Fruit fly (Drosophila melanogaster) Kc167 (cell line): Measurements from ENCODE around the gene Rnb.

Source experiments
- Myc ChIP-seq: fragments of >200 bp; optimal IDR thresholded peaks from 2 replicates; lab custom pipeline; 2017; ENCODE audit warnings: missing external identifiers
- Sin3A ChIP-seq: fragments of >200 bp; optimal IDR thresholded peaks from 2 replicates; lab custom pipeline; 2018; ENCODE audit warnings: missing external identifiers
- h ChIP-seq: fragments of >200 bp; optimal IDR thresholded peaks from 3 replicates; lab custom pipeline; 2018; ENCODE audit warnings: missing external identifiers
- insv ChIP-seq: fragments of >200 bp; optimal IDR thresholded peaks from 3 replicates; lab custom pipeline; 2018; ENCODE audit warnings: missing external identifiers
- psq ChIP-seq: fragments of >200 bp; optimal IDR thresholded peaks from 2 replicates; lab custom pipeline; 2017; ENCODE audit warnings: missing external identifiers
- ttk ChIP-seq: sonication (Bioruptor generic); optimal IDR thresholded peaks from 2 replicates; lab custom pipeline; 2017; ENCODE audit warnings: missing external identifiers

The Rnb gene

DNA sequence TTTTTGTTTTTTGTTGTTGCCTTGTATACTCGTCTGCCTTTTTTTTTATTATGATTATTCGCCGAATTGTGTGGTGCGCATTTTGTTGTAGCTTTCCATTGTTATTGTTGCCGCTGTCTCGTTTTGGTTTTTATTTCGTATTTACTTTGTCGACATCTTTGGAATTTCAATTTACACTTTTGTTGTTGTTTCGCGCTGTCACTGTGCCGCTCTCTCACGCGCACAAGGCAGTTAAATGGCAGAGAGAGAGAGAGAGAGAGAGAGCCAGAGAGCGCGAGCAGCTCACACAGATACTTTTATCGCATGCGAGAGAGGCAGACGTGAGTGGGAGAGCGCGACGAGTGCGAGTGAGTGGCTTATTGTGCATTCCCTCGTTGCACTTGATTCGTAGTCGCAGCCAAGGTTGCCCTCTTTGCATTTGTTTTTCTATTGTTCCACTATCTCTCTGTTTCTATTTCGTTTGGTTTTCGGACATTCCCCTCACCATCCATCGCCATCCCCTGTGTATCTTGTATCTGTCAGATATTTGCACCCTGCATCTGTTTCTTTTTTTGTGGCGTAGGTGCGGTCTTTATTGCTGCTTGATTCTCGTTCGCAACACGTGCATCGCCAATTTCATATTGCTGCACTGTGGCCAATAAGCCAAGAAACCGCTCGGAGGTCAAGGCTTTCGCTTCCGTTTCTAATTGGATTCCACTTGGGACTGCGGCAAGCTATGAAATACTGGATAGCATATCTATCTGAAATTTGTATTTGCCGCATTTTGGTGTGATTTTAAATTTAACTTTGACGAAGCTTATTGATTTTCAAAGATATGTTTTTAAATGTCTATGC is 24.6 kb downstream of the Rnb start:
- TF ChIP-seq Myc (lab: Kevin White, UChicago): no peak
- TF ChIP-seq ttk (lab: Kevin White, UChicago): no peak
- TF ChIP-seq psq (lab: Kevin White, UChicago): no peak
- TF ChIP-seq insv: no peak
- TF ChIP-seq Sin3A (lab: Kevin White, UChicago): no peak
- TF ChIP-seq h (lab: Kevin White, UChicago): no peak

DNA sequence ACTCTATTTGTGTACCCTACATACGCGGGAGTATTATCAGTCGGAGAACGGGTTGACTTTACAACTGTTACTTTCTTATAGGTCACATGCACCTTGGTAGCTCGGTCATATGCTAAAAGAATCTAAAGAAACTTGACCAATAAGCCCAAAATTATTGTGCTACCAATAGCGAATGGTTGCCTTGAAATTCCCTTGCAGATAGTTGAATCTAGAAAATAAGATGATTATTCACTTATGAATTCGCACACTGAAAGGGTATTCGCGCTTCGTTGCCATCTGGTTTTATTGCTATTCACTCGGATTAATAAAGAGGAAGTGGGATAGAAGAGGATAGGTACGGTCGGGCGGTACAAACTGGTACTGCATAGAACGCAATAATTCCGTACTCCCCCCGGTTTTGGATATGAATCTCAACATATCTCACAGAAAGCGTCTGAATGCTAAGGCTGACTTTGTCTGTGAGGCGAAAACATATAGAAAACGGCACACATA is 25.3 kb downstream of the Rnb start:
- TF ChIP-seq psq (lab: Kevin White, UChicago) (peak; percentile 61), h (lab: Kevin White, UChicago) (no peak), insv (no peak), Myc (lab: Kevin White, UChicago) (no peak)

DNA sequence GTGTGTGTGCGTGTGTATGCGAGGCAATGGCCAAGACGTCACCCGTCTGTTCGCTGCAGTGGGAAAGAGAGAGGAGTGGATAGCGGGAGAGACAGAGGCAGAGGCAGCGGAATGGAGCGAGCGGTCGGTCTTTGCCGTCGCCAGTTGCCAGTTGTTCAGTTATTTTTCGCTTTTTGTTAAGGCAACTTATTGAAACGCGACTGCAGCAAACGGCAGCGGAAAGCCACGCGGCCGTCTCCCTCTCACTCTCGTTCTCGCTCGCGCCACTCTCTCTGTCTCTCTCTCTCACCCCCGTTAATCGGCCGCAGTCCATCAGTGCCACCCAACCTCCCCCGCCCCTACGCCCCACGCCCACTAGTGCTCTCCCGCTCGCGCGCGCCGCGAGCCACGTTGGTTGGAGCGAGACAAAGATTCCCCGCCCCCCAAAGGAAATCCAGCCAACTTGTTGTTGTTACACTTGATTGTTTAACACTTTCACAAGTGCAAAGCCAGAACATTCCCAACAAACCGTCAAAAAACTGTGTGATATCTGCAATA is 26.3 kb downstream of the Rnb start:
- TF ChIP-seq insv (no peak), ttk (lab: Kevin White, UChicago) (no peak), psq (lab: Kevin White, UChicago) (no peak), Myc (lab: Kevin White, UChicago) (no peak), h (lab: Kevin White, UChicago) (no peak), Sin3A (lab: Kevin White, UChicago) (no peak)

DNA sequence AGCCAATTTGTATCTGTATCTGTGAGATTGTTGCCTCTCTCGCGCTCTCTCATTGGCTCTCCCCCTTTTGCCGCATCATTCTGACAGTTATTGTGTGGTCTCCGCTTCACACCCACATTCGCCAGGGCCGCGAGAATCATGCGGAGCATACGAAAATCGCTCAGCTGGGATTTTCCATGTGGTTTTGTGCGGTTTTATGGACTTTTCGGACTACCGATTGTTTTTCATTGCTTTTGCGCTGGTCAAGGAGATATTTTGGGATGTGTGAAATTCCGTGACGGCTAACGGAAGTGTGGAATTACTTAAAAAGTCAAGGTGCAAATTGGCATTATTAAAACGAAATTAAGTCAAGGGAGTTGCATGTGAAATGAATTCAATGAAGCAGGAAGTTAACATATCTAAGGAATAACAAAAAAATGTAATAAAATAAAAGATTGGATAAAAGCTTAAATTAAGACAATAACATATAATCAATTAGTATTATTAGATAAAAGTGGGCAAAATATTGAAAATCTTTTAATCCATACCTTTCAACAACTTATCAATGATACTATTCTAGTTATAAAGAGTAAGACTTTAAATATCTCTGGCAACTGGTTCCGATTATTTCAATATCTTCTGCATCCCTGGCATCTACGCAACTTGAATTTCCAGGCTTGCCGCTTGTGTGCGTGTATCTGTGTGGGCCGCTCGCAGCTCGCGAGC is 26.9 kb downstream of the Rnb start:
- peak; percentile 99 for TF ChIP-seq psq (lab: Kevin White, UChicago)
- no peak for TF ChIP-seq Sin3A (lab: Kevin White, UChicago)

DNA sequence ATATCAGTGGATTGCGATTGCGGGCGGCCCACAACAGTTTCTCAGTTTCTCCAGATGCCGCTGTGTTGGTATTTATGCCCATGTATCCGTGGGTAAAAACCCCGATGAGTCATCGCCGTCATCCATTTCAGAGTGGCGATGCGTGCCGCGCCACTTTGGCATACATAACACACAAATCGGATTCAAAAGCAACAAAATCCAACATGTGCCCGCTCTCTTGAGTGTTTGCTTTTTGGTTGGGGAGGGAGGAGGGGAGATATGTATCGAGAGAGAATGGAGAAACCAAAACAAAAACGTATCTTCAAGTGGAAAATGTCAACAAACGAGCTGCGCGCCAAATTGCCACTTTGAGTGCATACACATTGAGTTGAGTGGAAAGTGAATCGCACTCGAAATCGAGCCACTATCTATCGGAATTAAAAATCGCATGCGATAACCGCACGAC is 27.5 kb downstream of the Rnb start:
- no peak for TF ChIP-seq Myc (lab: Kevin White, UChicago)
- no peak for TF ChIP-seq h (lab: Kevin White, UChicago)
- no peak for TF ChIP-seq ttk (lab: Kevin White, UChicago)
- no peak for TF ChIP-seq psq (lab: Kevin White, UChicago)
- TF ChIP-seq insv: no peak
- no peak for TF ChIP-seq Sin3A (lab: Kevin White, UChicago)

DNA sequence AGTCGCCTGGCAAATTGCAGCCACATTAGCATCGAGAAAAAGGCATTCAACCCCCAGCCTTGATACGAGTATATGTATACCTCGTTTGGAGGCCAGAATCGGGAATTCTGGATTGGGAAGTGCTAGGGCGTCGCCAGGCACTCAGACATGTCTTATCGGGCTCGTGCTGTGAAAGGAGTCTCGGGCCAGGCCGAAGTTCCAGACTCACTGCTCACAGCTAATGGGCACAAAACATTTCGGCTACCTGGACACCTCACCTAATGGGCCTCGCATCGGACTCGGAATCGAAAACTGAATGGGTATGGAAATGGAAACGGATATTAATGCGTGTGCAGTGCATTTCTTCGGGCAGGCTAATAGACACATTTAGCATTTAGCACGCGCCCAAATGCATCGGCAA is 28.2 kb downstream of the Rnb start:
- TF ChIP-seq Myc (lab: Kevin White, UChicago): no peak
- TF ChIP-seq insv: no peak
- no peak for TF ChIP-seq ttk (lab: Kevin White, UChicago)
- no peak for TF ChIP-seq h (lab: Kevin White, UChicago)
- no peak for TF ChIP-seq psq (lab: Kevin White, UChicago)
- TF ChIP-seq Sin3A (lab: Kevin White, UChicago): no peak

DNA sequence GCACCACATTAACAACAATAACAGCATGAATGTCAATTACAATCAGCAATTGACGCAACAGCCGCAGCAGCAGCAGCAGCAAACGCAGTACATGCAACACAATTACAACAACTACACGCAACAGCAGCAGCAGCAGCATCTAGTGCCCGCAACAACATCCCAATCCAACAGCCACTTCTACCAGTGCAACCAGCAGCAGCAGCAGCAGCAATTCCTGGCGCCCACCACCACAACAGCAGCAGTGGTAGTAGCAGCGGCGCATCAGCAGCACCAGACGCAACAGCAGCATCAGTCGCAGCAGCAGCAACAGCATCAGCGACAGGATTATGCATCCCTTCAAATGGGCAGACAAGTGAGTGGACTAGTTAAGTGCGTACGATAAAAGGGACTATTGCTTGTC is 31.9 kb downstream of the Rnb start:
- TF ChIP-seq h (lab: Kevin White, UChicago) (no peak), Myc (lab: Kevin White, UChicago) (no peak)

DNA sequence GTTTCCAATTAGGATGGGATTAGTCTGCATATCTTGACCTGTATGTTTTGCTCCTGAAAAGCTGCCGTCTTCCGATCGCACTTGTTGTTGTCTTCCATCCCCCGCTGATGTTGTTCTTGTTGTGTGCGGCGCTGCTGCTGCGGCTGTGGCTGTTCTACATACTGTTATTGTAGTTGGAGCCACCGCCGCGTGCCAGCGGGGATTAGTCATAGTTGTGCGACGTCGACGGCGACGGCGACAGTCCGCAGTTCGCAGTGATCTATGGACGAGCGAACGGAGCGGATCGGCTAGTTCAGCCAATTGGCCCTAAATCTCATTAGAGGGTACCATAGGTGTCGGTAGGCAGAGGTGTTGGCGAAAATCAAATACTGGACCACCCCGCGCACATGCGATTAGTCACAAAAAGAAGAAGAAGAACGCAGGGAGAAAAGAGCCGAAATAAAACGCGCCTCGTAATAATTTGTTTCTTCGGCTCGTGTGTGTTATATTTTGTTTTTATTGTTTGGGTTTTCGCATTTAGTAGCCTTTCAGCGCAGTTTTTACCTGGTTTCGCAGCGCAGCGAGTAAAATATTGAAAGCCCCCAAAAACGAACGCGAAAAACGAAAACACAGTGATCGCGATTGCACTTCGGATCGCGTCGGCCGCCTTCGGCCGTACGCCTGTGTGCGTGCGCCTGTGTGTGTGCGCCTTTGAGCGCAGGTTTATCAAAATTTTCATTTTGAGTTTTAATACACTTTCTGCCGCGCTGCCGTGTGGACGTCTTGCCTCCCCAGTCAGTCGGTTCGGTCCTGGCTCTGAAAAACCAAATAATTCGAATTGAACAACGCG is 33.7 kb downstream of the Rnb start, which contains the start of gene kay:
kay (plus strand) TSS at position 729 of the 829 bp plus-strand sequence.
- TF ChIP-seq insv (no peak), ttk (lab: Kevin White, UChicago) (no peak), Myc (lab: Kevin White, UChicago) (no peak), Sin3A (lab: Kevin White, UChicago) (no peak), psq (lab: Kevin White, UChicago) (no peak), h (lab: Kevin White, UChicago) (no peak)

DNA sequence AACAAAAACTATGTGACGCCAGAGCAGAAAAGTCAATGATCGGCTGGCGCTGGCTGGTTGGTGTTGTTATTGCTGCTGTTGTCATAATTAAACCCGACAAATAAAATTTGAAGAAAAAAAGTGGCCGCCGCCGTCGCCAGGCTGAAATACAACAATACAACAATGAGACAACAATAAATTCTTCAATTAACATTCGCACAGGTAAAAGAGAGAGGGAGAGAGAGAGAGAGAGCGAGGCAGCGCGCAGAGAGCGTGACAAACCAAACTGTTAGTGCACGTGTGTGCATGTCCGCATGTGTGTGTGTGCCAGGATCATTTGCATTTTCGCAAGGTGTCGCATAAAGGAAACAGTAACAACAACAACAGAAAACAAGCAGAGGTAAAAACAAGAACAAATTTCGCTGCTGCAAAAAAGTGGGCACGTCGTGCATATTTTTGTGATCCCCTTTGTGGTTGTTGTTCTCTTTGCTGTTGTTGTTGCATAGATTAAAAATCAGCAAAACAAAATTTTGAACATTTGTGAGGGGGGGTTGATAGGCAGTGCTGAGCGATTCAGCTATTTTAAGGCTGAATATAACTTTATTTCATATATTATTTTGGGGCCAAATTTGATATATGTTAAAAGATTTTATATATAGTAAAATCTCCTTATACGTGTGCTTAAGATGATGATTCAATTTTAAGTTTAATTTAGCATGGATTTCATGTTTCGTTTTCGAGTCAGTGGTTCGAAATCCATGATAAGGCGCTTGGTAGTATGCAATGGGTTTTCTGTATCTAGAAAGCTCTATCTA is 34.7 kb downstream of the Rnb start:
- TF ChIP-seq Sin3A (lab: Kevin White, UChicago): no peak
- TF ChIP-seq ttk (lab: Kevin White, UChicago): no peak
- no peak for TF ChIP-seq h (lab: Kevin White, UChicago)

DNA sequence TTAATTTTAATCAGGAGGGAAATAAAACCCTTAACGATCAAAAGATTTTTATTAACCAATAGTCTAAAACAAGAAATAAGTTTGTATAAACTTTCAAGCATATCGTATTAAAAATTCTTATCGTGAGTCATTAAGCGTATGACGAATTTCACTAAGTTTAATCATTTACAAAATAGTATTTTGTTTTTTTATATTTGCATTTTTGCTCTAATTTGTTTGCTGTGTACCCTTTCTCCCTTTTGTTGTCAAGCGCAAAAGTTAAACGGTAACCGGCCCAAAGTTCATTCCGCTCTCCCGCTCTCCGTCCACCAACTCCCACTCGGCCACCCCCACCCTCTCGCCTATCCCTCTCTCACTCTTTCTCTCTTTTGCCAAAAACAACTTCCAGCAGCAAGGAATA is 35.4 kb downstream of the Rnb start:
- TF ChIP-seq ttk (lab: Kevin White, UChicago) (no peak), h (lab: Kevin White, UChicago) (no peak), insv (no peak), psq (lab: Kevin White, UChicago) (no peak), Sin3A (lab: Kevin White, UChicago) (no peak), Myc (lab: Kevin White, UChicago) (no peak)
